Fruit fly (Drosophila melanogaster): Measurements from ENCODE around the gene Sh3beta.

Gene Sh3beta

dm6 chr3L:7360324-7360852 lies 8.7 kb downstream of the Sh3beta start, which contains the start of gene Sec63 (continued):
- no peak for TF ChIP-seq schlank (tag; optimal IDR thresholded peaks at IDR 0.05)
- TF ChIP-seq CG10979 (tag; optimal IDR thresholded peaks at IDR 0.05), result no peak
- peak; percentile 21 for TF ChIP-seq CG4820 (GFP tag; optimal IDR thresholded peaks at IDR 0.05)
- no peak for TF ChIP-seq kah (GFP tag; optimal IDR thresholded peaks at IDR 0.05)
- TF ChIP-seq fd102C (GFP tag; optimal IDR thresholded peaks at IDR 0.05), result no peak
- TF ChIP-seq sob (GFP tag; IDR thresholded peaks at IDR 0.05), result peak; percentile 19; the same call in 1 of the 2 replicates
- no peak for TF ChIP-seq CG9876 (GFP tag; optimal IDR thresholded peaks at IDR 0.05)
- TF ChIP-seq CG6683 (GFP tag; optimal IDR thresholded peaks at IDR 0.05), result no peak
- no peak for TF ChIP-seq CG11398 (GFP tag; optimal IDR thresholded peaks at IDR 0.05)
- peak; percentile 20 for TF ChIP-seq CG9727 (GFP tag; optimal IDR thresholded peaks at IDR 0.05)
- TF ChIP-seq CG17361 (GFP tag; IDR thresholded peaks at IDR 0.05), result peak; percentile 37; the same call in 1 of the 3 replicates
- TF ChIP-seq BEAF-32 (GFP tag; optimal IDR thresholded peaks at IDR 0.05), result peak; percentile 84
- no peak for TF ChIP-seq disco-r (GFP tag; optimal IDR thresholded peaks at IDR 0.05)
- peak; percentile 25; the same call in 1 of the 2 replicates for TF ChIP-seq ara (GFP tag; IDR thresholded peaks at IDR 0.05)
- peak; percentile 64; the same call in 1 of the 2 replicates for TF ChIP-seq CG14441 (GFP tag; IDR thresholded peaks at IDR 0.05)
- TF ChIP-seq chm (GFP tag; IDR thresholded peaks at IDR 0.05), result 0 out of 2 replicates have a peak, but pooled peaks have one; percentile 34
- TF ChIP-seq bigmax (GFP tag; optimal IDR thresholded peaks at IDR 0.05), result no peak
- TF ChIP-seq CG17328 (GFP tag; IDR thresholded peaks at IDR 0.05), result peak; percentile 32; the same call in 1 of the 2 replicates
- TF ChIP-seq Bgb (GFP tag; IDR thresholded peaks at IDR 0.05; ENCODE audit: partially characterized antibody), result peak; percentile 93
- TF ChIP-seq Optix (GFP tag; IDR thresholded peaks at IDR 0.05), result no peak
- no peak for TF ChIP-seq tup (GFP tag; optimal IDR thresholded peaks at IDR 0.05)
- TF ChIP-seq ac (GFP tag; optimal IDR thresholded peaks at IDR 0.05), result no peak
- TF ChIP-seq CG4424 (GFP tag; optimal IDR thresholded peaks at IDR 0.05), result peak; percentile 45
- TF ChIP-seq gce (GFP tag; IDR thresholded peaks at IDR 0.05), result no peak; the same call in 1 of the 3 replicates
- no peak for TF ChIP-seq CG6654 (GFP tag; optimal IDR thresholded peaks at IDR 0.05)
- no peak for TF ChIP-seq YL-1 (GFP tag; optimal IDR thresholded peaks at IDR 0.05)
- peak; percentile 3 for TF ChIP-seq gcm (GFP tag; optimal IDR thresholded peaks at IDR 0.05)
- TF ChIP-seq mirr (GFP tag; optimal IDR thresholded peaks at IDR 0.05), result no peak
- TF ChIP-seq crol (GFP tag; IDR thresholded peaks at IDR 0.05), result peak; percentile 56
- peak; percentile 48 for TF ChIP-seq CG13775 (GFP tag; optimal IDR thresholded peaks at IDR 0.05)
- peak; percentile 53 for TF ChIP-seq grn (GFP tag; optimal IDR thresholded peaks at IDR 0.05)
- TF ChIP-seq pan (optimal IDR thresholded peaks at IDR 0.05), result no peak
- peak in 1 of 2 experiments; percentile 54 for TF ChIP-seq pan (GFP tag; optimal IDR thresholded peaks at IDR 0.05 in 1 of 2, IDR thresholded peaks at IDR 0.05 in 1 of 2)
- TF ChIP-seq Med (GFP tag), result peak; percentile 60
- peak; percentile 15 for TF ChIP-seq CG6254 (GFP tag; optimal IDR thresholded peaks at IDR 0.05)
- TF ChIP-seq CG7963 (GFP tag; IDR thresholded peaks at IDR 0.05; ENCODE audit: partially characterized antibody), result peak; percentile 93
- no peak for TF ChIP-seq Ets65A (GFP tag)
- no peak for TF ChIP-seq Ets97D (GFP tag; optimal IDR thresholded peaks at IDR 0.05)
- TF ChIP-seq sr (GFP tag; IDR thresholded peaks at IDR 0.05), result no peak
- no peak for TF ChIP-seq CG1832 (GFP tag; optimal IDR thresholded peaks at IDR 0.05)
- no peak for TF ChIP-seq nau (GFP tag; optimal IDR thresholded peaks at IDR 0.05)
- peak; percentile 68 for TF ChIP-seq CG13424 (tag; optimal IDR thresholded peaks at IDR 0.05)
- TF ChIP-seq z (GFP tag; IDR thresholded peaks at IDR 0.05), result peak; percentile 41; the same call in 1 of the 3 replicates
- TF ChIP-seq CG7372 (GFP tag; IDR thresholded peaks at IDR 0.05), result peak; percentile 43; the same call in 1 of the 2 replicates
- no peak for TF ChIP-seq lola (GFP tag; optimal IDR thresholded peaks at IDR 0.05)
- peak; percentile 35 for TF ChIP-seq Antp (GFP tag; optimal IDR thresholded peaks at IDR 0.05)
- TF ChIP-seq sna (GFP tag; IDR thresholded peaks at IDR 0.05; ENCODE audit: partially characterized antibody), result peak; percentile 78
- TF ChIP-seq ssp (GFP tag; IDR thresholded peaks at IDR 0.05), result 0 out of 2 replicates have a peak, but pooled peaks have one; percentile 30
- TF ChIP-seq ro (GFP tag; IDR thresholded peaks at IDR 0.05), result no peak
- TF ChIP-seq sisA (GFP tag; IDR thresholded peaks at IDR 0.05), result 0 out of 2 replicates have a peak, but pooled peaks have one; percentile 27
